Worm (Caenorhabditis elegans) whole organism, midembryonic: Measurements from ENCODE around the gene F11A10.6.

Source experiments
- T22C8.4 ChIP-seq: fragments of 200-800 bp; sonication (Bioruptor generic); IDR thresholded peaks from 2 replicates; pipeline ENCODE4 v1.3.6; 2022; ENCODE audit warnings: missing genetic modification characterization, missing compliant biosample characterization
- flt-1 ChIP-seq: fragments of 200-800 bp; sonication (Bioruptor generic); IDR thresholded peaks from 2 replicates; pipeline ENCODE4 v1.3.6; 2022; ENCODE audit warnings: missing genetic modification characterization, missing compliant biosample characterization
- med-1 ChIP-seq: sonication (generic microtip); optimal IDR thresholded peaks from 2 replicates; lab custom pipeline; 2017; ENCODE audit warnings: missing genetic modification characterization, mild to moderate bottlenecking, missing compliant biosample characterization, antibody characterized with exemption, missing genetic modification reagents; ENCODE audit not compliant: insufficient read depth
- ref-1 ChIP-seq: fragments of 200-800 bp; sonication (Bioruptor generic); conservative IDR thresholded peaks from 2 replicates; pipeline ENCODE4 v1.3.6; 2022; ENCODE audit warnings: missing genetic modification reagents, missing genetic modification characterization, missing compliant biosample characterization
- tab-1 ChIP-seq: fragments of 200-800 bp; sonication (Bioruptor generic); IDR thresholded peaks from 2 replicates; pipeline ENCODE4 v1.3.6; 2022; ENCODE audit warnings: missing genetic modification characterization, missing compliant biosample characterization
- ztf-23 ChIP-seq: fragments of 200-800 bp; sonication (Bioruptor generic); IDR thresholded peaks from 2 replicates; pipeline ENCODE4 v1.3.6; 2022; ENCODE audit warnings: missing genetic modification reagents, missing genetic modification characterization, missing compliant biosample characterization
- ztf-29 ChIP-seq: fragments of 200-800 bp; sonication (Bioruptor generic); IDR thresholded peaks from 2 replicates; pipeline ENCODE4 v1.3.6; 2022; ENCODE audit warnings: missing genetic modification reagents, missing genetic modification characterization, missing compliant biosample characterization

- no peak for TF ChIP-seq flt-1 (GFP tag; lab: Robert Waterston, UW)
- TF ChIP-seq med-1 (GFP tag; lab: Kevin White, UChicago): no peak
- TF ChIP-seq ztf-23: no peak
- no peak for TF ChIP-seq ztf-29
- no peak for TF ChIP-seq ref-1
- TF ChIP-seq T22C8.4 (GFP tag; lab: Robert Waterston, UW): peak; percentile 53; the same call in 1 of the 2 replicates
- TF ChIP-seq tab-1 (GFP tag; lab: Robert Waterston, UW): no peak
Measured at ce11 chrIV:12051049-12051792, 38.2 kb downstream of the F11A10.6 start, which contains the start of the genes bre-5 and spt-5.
